Worm (Caenorhabditis elegans) whole organism, L3 larva: ENCODE data around the gene Y116A8C.33.

Experiments used
- aly-2 ChIP-seq: fragments of 150-350 bp; optimal IDR thresholded peaks from 2 replicates; lab custom pipeline; 2014; ENCODE audit warnings: missing biosample characterization, missing genetic modification characterization
- nhr-12 ChIP-seq: fragments of 150-350 bp; optimal IDR thresholded peaks from 2 replicates; lab custom pipeline; 2014; ENCODE audit warnings: missing biosample characterization, missing genetic modification characterization
- nhr-28 ChIP-seq: fragments of 150-350 bp; optimal IDR thresholded peaks from 2 replicates; lab custom pipeline; 2014; ENCODE audit warnings: missing biosample characterization, missing genetic modification characterization
- nhr-76 ChIP-seq: fragments of 150-350 bp; sonication (generic microtip); optimal IDR thresholded peaks from 5 replicates; lab custom pipeline; 2014; ENCODE audit warnings: missing biosample characterization, missing genetic modification characterization
- nhr-77 ChIP-seq: fragments of 150-350 bp; optimal IDR thresholded peaks from 2 replicates; lab custom pipeline; 2014; ENCODE audit warnings: missing biosample characterization, missing genetic modification characterization
- skn-1 ChIP-seq: fragments of 150-350 bp; optimal IDR thresholded peaks from 2 replicates; lab custom pipeline; 2014; ENCODE audit warnings: missing biosample characterization, missing genetic modification characterization

DNA sequence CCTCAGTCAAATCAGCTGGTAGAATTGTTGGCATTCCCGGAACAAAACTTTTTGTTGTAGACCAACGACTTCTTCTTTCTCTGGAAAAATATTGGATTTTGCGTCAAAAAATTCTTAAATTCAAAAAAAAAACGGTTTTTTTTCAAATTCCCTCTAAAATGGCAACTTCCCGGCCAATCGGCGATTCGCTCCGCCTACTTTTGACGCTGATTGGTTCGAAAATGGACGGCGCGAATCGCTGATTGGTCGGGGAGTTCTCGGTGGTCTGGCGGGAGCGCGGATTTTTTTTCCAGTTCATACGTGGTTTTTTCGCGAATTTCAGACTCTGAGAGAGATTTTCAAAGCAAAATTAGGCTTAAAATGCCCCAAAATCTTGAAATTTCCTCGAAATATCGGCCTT lies 3.1 kb upstream of the Y116A8C.33 start:
- TF ChIP-seq skn-1 (tag; lab: Kevin White, UChicago) (no peak), nhr-12 (tag; lab: Kevin White, UChicago) (no peak), nhr-76 (tag; lab: Kevin White, UChicago) (no peak), aly-2 (tag; lab: Kevin White, UChicago) (no peak), nhr-77 (no peak), nhr-28 (tag; lab: Kevin White, UChicago) (no peak)
